Worm (Caenorhabditis elegans): ENCODE measurements around the gene cdc-73.

Gene cdc-73

ce11 chrIV:4067336-4067735 lies 25.0 kb downstream of the cdc-73 start:
- TF ChIP-seq snpc-4 (tag; optimal IDR thresholded peaks at IDR 0.05) (no peak), crh-2 (tag; optimal IDR thresholded peaks at IDR 0.05) (no peak), nhr-21 (tag; optimal IDR thresholded peaks at IDR 0.05) (no peak), nhr-129 (tag; optimal IDR thresholded peaks at IDR 0.05) (no peak), lsy-2 (tag; optimal IDR thresholded peaks at IDR 0.05) (no peak), ztf-4 (tag; optimal IDR thresholded peaks at IDR 0.05) (no peak), nhr-11 (tag; optimal IDR thresholded peaks at IDR 0.05) (no peak), ama-1 (optimal IDR thresholded peaks at IDR 0.05) (no peak), gmeb-1 (tag; optimal IDR thresholded peaks at IDR 0.05) (no peak), C34F6.9 (tag; optimal IDR thresholded peaks at IDR 0.05) (no peak), nhr-23 (tag; optimal IDR thresholded peaks at IDR 0.05) (no peak), dmd-4 (tag; optimal IDR thresholded peaks at IDR 0.05) (no peak), ztf-1 (GFP tag; conservative IDR thresholded peaks at IDR 0.05) (no peak), mbf-1 (tag; optimal IDR thresholded peaks at IDR 0.05) (no peak), blmp-1 (tag; optimal IDR thresholded peaks at IDR 0.05; ENCODE audit: insufficient read depth) (no peak), Y55F3AM.14 (GFP tag; optimal IDR thresholded peaks at IDR 0.05) (no peak), elt-3 (tag; optimal IDR thresholded peaks at IDR 0.05) (no peak), nhr-25 (tag; optimal IDR thresholded peaks at IDR 0.05) (no peak)

- TF ChIP-seq nhr-21 (tag; optimal IDR thresholded peaks at IDR 0.05) (no peak), unc-39 (tag; optimal IDR thresholded peaks at IDR 0.05) (no peak), skn-1 (tag; optimal IDR thresholded peaks at IDR 0.05) (no peak), fos-1 (tag; optimal IDR thresholded peaks at IDR 0.05) (no peak), mab-5 (tag; optimal IDR thresholded peaks at IDR 0.05) (no peak), elt-3 (tag; optimal IDR thresholded peaks at IDR 0.05) (no peak), ztf-11 (tag; optimal IDR thresholded peaks at IDR 0.05) (no peak), F13H6.1 (tag; optimal IDR thresholded peaks at IDR 0.05) (no peak), aly-2 (tag; optimal IDR thresholded peaks at IDR 0.05) (no peak)
These were observed 26.1 kb downstream of the cdc-73 start, which contains the start of gene fbxb-55 for ce11 chrIV:4068480-4068879. TSS of gene fbxb-55 (plus strand) at chrIV:4068780.

ce11 chrIV:4070810-4071209 lies 28.4 kb downstream of the cdc-73 start:
- TF ChIP-seq elt-3 (tag; optimal IDR thresholded peaks at IDR 0.05) (no peak), mbf-1 (tag; optimal IDR thresholded peaks at IDR 0.05) (no peak), nhr-11 (tag; optimal IDR thresholded peaks at IDR 0.05) (no peak), skn-1 (tag; optimal IDR thresholded peaks at IDR 0.05) (no peak), sma-9 (GFP tag; optimal IDR thresholded peaks at IDR 0.05) (no peak), sma-9 (tag; optimal IDR thresholded peaks at IDR 0.05) (no peak), F13H6.1 (tag; optimal IDR thresholded peaks at IDR 0.05) (no peak), aly-2 (tag; optimal IDR thresholded peaks at IDR 0.05) (no peak), sma-3 (GFP tag; optimal IDR thresholded peaks at IDR 0.05) (no peak), egl-27 (tag; optimal IDR thresholded peaks at IDR 0.05) (no peak), snpc-4 (tag; optimal IDR thresholded peaks at IDR 0.05) (no peak), gmeb-1 (tag; optimal IDR thresholded peaks at IDR 0.05) (no peak), lin-11 (tag; optimal IDR thresholded peaks at IDR 0.05) (no peak), nhr-21 (tag; optimal IDR thresholded peaks at IDR 0.05) (no peak), ztf-11 (tag; optimal IDR thresholded peaks at IDR 0.05) (no peak), lin-13 (GFP tag; optimal IDR thresholded peaks at IDR 0.05) (no peak), unc-55 (GFP tag; optimal IDR thresholded peaks at IDR 0.05) (no peak)

ce11 chrIV:4072027-4072426 lies 29.7 kb downstream of the cdc-73 start, which contains the start of gene pqn-75:
TSS of gene pqn-75 (plus strand) at chrIV:4072327.
- no peak for TF ChIP-seq nhr-21 (tag; optimal IDR thresholded peaks at IDR 0.05)

- TF ChIP-seq unc-55 (GFP tag; optimal IDR thresholded peaks at IDR 0.05) (no peak), ceh-16 (tag; optimal IDR thresholded peaks at IDR 0.05) (no peak), gmeb-1 (tag; optimal IDR thresholded peaks at IDR 0.05) (no peak), crh-2 (tag; optimal IDR thresholded peaks at IDR 0.05) (no peak), blmp-1 (tag; optimal IDR thresholded peaks at IDR 0.05; ENCODE audit: insufficient read depth) (no peak), alr-1 (tag; optimal IDR thresholded peaks at IDR 0.05) (no peak), dmd-4 (tag; optimal IDR thresholded peaks at IDR 0.05) (no peak), elt-1 (tag; optimal IDR thresholded peaks at IDR 0.05) (no peak), mdl-1 (tag; optimal IDR thresholded peaks at IDR 0.05) (no peak), nhr-6 (tag; optimal IDR thresholded peaks at IDR 0.05) (no peak), ztf-11 (tag; optimal IDR thresholded peaks at IDR 0.05) (no peak), lin-39 (tag; optimal IDR thresholded peaks at IDR 0.05) (no peak)
These were observed 32.2 kb downstream of the cdc-73 start, which contains the start of gene W03D2.9 for ce11 chrIV:4074610-4075009. TSS of gene W03D2.9 (minus strand) at chrIV:4074710.

Measured in whole organism, L2 larva.